Fruit fly (Drosophila melanogaster): ENCODE data around the gene Prp6.

Gene Prp6

dm6 chr3L:18898086-18898470 lies 7.1 kb upstream of the Prp6 start, which contains the start of gene CG3902 (continued):
- TF ChIP-seq Fer3 (tag; optimal IDR thresholded peaks at IDR 0.05) (peak; percentile 20), MBD-R2 (GFP tag; IDR thresholded peaks at IDR 0.05) (0 out of 2 replicates have a peak, but pooled peaks have one; percentile 8), mirr (GFP tag; optimal IDR thresholded peaks at IDR 0.05) (peak; percentile 12), chn (GFP tag; optimal IDR thresholded peaks at IDR 0.05) (no peak), BtbVII (GFP tag; optimal IDR thresholded peaks at IDR 0.05) (peak; percentile 43), Mrtf (GFP tag; IDR thresholded peaks at IDR 0.05) (no peak), onecut (GFP tag; IDR thresholded peaks at IDR 0.05) (peak; percentile 31), CG8290 (GFP tag; optimal IDR thresholded peaks at IDR 0.05) (no peak), CG8290 (tag; optimal IDR thresholded peaks at IDR 0.05) (peak in 1 of 2 experiments; percentile 79), CG14050 (GFP tag; IDR thresholded peaks at IDR 0.05) (peak; percentile 28; the same call in 1 of the 3 replicates), unpg (GFP tag; optimal IDR thresholded peaks at IDR 0.05) (peak; percentile 35), gro (GFP tag; optimal IDR thresholded peaks at IDR 0.05) (peak; percentile 56), Dip3 (GFP tag; optimal IDR thresholded peaks at IDR 0.05) (no peak), nau (GFP tag; optimal IDR thresholded peaks at IDR 0.05) (no peak), CG13287 (GFP tag; IDR thresholded peaks at IDR 0.05; ENCODE audit: partially characterized antibody) (peak; percentile 5; the same call in 1 of the 2 replicates), CG8388 (GFP tag; optimal IDR thresholded peaks at IDR 0.05) (no peak), Adf1 (GFP tag; IDR thresholded peaks at IDR 0.05) (peak; percentile 22; the same call in 1 of the 2 replicates), crol (GFP tag; IDR thresholded peaks at IDR 0.05) (0 out of 2 replicates have a peak, but pooled peaks have one; percentile 23), Opbp (GFP tag; IDR thresholded peaks at IDR 0.05; ENCODE audit: partially characterized antibody) (peak; percentile 66; the same call in 1 of the 3 replicates), sens (GFP tag) (peak; percentile 74), CG31224 (GFP tag; IDR thresholded peaks at IDR 0.05) (0 out of 2 replicates have a peak, but pooled peaks have one; percentile 10), scrt (GFP tag; optimal IDR thresholded peaks at IDR 0.05) (peak; percentile 2), Kr (GFP tag; optimal IDR thresholded peaks at IDR 0.05) (no peak), MESR4 (GFP tag; optimal IDR thresholded peaks at IDR 0.05) (peak; percentile 42), fd64A (GFP tag; optimal IDR thresholded peaks at IDR 0.05) (peak; percentile 33), sug (tag; optimal IDR thresholded peaks at IDR 0.05) (peak; percentile 57), croc (GFP tag; conservative IDR thresholded peaks at IDR 0.05) (no peak), CG12071 (GFP tag; optimal IDR thresholded peaks at IDR 0.05) (peak; percentile 37), CG12659 (GFP tag; optimal IDR thresholded peaks at IDR 0.05) (peak; percentile 49), slp2 (GFP tag; optimal IDR thresholded peaks at IDR 0.05) (no peak), stc (GFP tag; IDR thresholded peaks at IDR 0.05) (peak; percentile 13; the same call in 1 of the 2 replicates), knrl (GFP tag; IDR thresholded peaks at IDR 0.05; ENCODE audit: partially characterized antibody) (no peak), Dad (GFP tag; optimal IDR thresholded peaks at IDR 0.05) (peak; percentile 12), zfh1 (GFP tag; IDR thresholded peaks at IDR 0.05) (0 out of 3 replicates have a peak, but pooled peaks have one; percentile 26), Dfd (GFP tag; optimal IDR thresholded peaks at IDR 0.05) (no peak), stwl (tag; optimal IDR thresholded peaks at IDR 0.05) (no peak), CTCF (GFP tag; optimal IDR thresholded peaks at IDR 0.05) (peak; percentile 48), Med (GFP tag) (peak; percentile 92), vnd (GFP tag; IDR thresholded peaks at IDR 0.05; ENCODE audit: partially characterized antibody) (no peak), CG11247 (GFP tag; IDR thresholded peaks at IDR 0.05) (0 out of 2 replicates have a peak, but pooled peaks have one; percentile 28), HmgZ (tag; optimal IDR thresholded peaks at IDR 0.05) (peak; percentile 63), Optix (GFP tag; IDR thresholded peaks at IDR 0.05) (no peak), CG1233 (GFP tag; optimal IDR thresholded peaks at IDR 0.05) (peak; percentile 5), Trl (optimal IDR thresholded peaks at IDR 0.05) (no peak), Trl (GFP tag; optimal IDR thresholded peaks at IDR 0.05) (no peak), CG33213 (GFP tag; optimal IDR thresholded peaks at IDR 0.05) (peak; percentile 7), mld (GFP tag; IDR thresholded peaks at IDR 0.05; ENCODE audit: partially characterized antibody) (0 out of 3 replicates have a peak, but pooled peaks have one; percentile 56), dmrt11E (tag; optimal IDR thresholded peaks at IDR 0.05) (no peak), eve (GFP tag; optimal IDR thresholded peaks at IDR 0.05) (no peak), Gug (GFP tag; IDR thresholded peaks at IDR 0.05) (no peak), CG17385 (GFP tag; optimal IDR thresholded peaks at IDR 0.05) (peak; percentile 28)

All from whole organism, embryonic.